Worm (Caenorhabditis elegans): ENCODE results near the gene F46C5.4.

Gene F46C5.4

ce11 chrII:8792640-8793039 is 43.2 kb upstream of the F46C5.4 start, which contains the start of gene idpa-2:
Gene idpa-2, minus strand, starts transcription at chrII:8792740.
- TF ChIP-seq hlh-8 (tag; optimal IDR thresholded peaks at IDR 0.05): no peak
- no peak for TF ChIP-seq sdc-2 (tag; optimal IDR thresholded peaks at IDR 0.05)
- no peak for TF ChIP-seq sox-4 (tag; optimal IDR thresholded peaks at IDR 0.05)
- TF ChIP-seq tbx-2 (tag; optimal IDR thresholded peaks at IDR 0.05): no peak
- no peak for TF ChIP-seq ceh-9 (tag; optimal IDR thresholded peaks at IDR 0.05)
- no peak for TF ChIP-seq pag-3 (tag; optimal IDR thresholded peaks at IDR 0.05; ENCODE audit: borderline replicate concordance)
- no peak for TF ChIP-seq ceh-22 (tag; optimal IDR thresholded peaks at IDR 0.05)
- TF ChIP-seq ceh-48 (tag; optimal IDR thresholded peaks at IDR 0.05): no peak
- no peak for TF ChIP-seq che-1 (tag; optimal IDR thresholded peaks at IDR 0.05)
- no peak for TF ChIP-seq ama-1 (optimal IDR thresholded peaks at IDR 0.05)
- no peak for TF ChIP-seq madf-2 (tag; optimal IDR thresholded peaks at IDR 0.05)
- TF ChIP-seq npax-4 (tag; optimal IDR thresholded peaks at IDR 0.05): no peak
- TF ChIP-seq sox-2 (GFP tag; IDR thresholded peaks at IDR 0.05): no peak
- TF ChIP-seq rnt-1 (tag; optimal IDR thresholded peaks at IDR 0.05): no peak
- no peak for TF ChIP-seq ceh-30 (tag; optimal IDR thresholded peaks at IDR 0.05)
- no peak for TF ChIP-seq Y22D7AL.16 (tag; optimal IDR thresholded peaks at IDR 0.05)
- TF ChIP-seq T23F11.4 (GFP tag; optimal IDR thresholded peaks at IDR 0.05): no peak
- no peak for TF ChIP-seq C08G9.2 (tag; optimal IDR thresholded peaks at IDR 0.05)
- no peak for TF ChIP-seq lim-6 (tag; optimal IDR thresholded peaks at IDR 0.05)
- no peak for TF ChIP-seq ceh-18 (tag; optimal IDR thresholded peaks at IDR 0.05)

DNA sequence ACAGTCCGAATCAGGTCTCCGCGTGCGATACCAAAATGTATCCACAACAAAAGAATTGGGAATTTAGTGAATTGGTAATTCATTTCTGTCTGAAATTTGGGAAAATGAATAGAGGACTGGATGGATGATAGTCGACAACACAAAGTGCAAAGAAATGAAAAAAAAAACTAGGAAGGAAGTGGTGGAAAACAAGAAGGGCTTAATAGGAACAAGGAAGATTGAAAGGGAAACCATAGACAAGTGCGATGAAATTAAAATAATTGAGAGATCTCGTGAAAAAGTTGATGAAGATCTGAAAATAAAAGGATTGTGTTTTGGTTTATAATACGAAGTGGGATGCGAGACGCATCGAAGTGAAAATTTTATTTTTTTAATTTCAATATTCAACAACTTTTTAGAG is 41.8 kb upstream of the F46C5.4 start, which contains the start of gene F07H5.7:
F07H5.7 (minus strand) TSS at position 101 of the 400 bp plus-strand sequence.
- no peak for TF ChIP-seq ets-4 (tag; optimal IDR thresholded peaks at IDR 0.05)
- no peak for TF ChIP-seq K02D7.2 (tag; optimal IDR thresholded peaks at IDR 0.05)
- TF ChIP-seq unc-86 (tag; optimal IDR thresholded peaks at IDR 0.05): no peak
- no peak for TF ChIP-seq ceh-14 (tag; optimal IDR thresholded peaks at IDR 0.05)
- no peak for TF ChIP-seq ceh-31 (tag; optimal IDR thresholded peaks at IDR 0.05)

DNA sequence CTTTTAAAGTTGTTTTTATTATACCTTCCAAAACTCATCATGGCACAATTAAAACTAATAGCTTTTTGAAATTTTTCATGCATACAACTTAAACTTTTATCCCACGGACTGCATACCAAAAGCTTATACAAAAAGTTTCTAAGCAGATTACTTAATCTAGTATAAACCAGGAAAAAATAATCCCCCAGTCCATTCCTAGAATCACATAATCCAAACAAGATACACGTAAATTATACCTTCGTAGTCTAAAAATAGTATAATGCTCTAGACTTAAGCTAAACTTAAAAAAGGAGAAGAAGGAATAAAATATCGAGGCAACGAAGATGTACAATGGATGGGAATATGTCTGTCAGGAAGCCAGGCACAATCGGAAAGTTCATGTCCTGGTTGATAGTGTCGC is 40.7 kb upstream of the F46C5.4 start:
- TF ChIP-seq K02D7.2 (tag; optimal IDR thresholded peaks at IDR 0.05) (no peak), dmd-4 (tag; optimal IDR thresholded peaks at IDR 0.05; ENCODE audit: borderline replicate concordance) (no peak), syd-9 (tag; optimal IDR thresholded peaks at IDR 0.05) (no peak), ceh-9 (tag; optimal IDR thresholded peaks at IDR 0.05) (no peak), ama-1 (optimal IDR thresholded peaks at IDR 0.05) (no peak), ceh-34 (tag; optimal IDR thresholded peaks at IDR 0.05) (no peak), zip-5 (tag; optimal IDR thresholded peaks at IDR 0.05) (no peak), unc-42 (tag; optimal IDR thresholded peaks at IDR 0.05) (no peak), dve-1 (tag; optimal IDR thresholded peaks at IDR 0.05) (no peak), pat-9 (tag; optimal IDR thresholded peaks at IDR 0.05) (no peak), gmeb-2 (tag; optimal IDR thresholded peaks at IDR 0.05) (no peak)

ce11 chrII:8796391-8796790 is 39.5 kb upstream of the F46C5.4 start:
- TF ChIP-seq fkh-10 (GFP tag; optimal IDR thresholded peaks at IDR 0.05) (peak; percentile 9), pha-4 (tag; optimal IDR thresholded peaks at IDR 0.05) (no peak), hlh-6 (tag; optimal IDR thresholded peaks at IDR 0.05) (no peak), ttx-3 (tag; optimal IDR thresholded peaks at IDR 0.05) (no peak), Y22D7AL.16 (tag; optimal IDR thresholded peaks at IDR 0.05) (no peak), tbx-2 (tag; optimal IDR thresholded peaks at IDR 0.05) (peak; percentile 44), ceh-31 (tag; optimal IDR thresholded peaks at IDR 0.05) (peak; percentile 23), fax-1 (tag; optimal IDR thresholded peaks at IDR 0.05) (no peak), pag-3 (tag; optimal IDR thresholded peaks at IDR 0.05; ENCODE audit: borderline replicate concordance) (no peak), odd-2 (tag; optimal IDR thresholded peaks at IDR 0.05) (no peak), gmeb-2 (tag; optimal IDR thresholded peaks at IDR 0.05) (no peak), npax-4 (tag; optimal IDR thresholded peaks at IDR 0.05) (no peak), madf-2 (tag; optimal IDR thresholded peaks at IDR 0.05) (no peak), ahr-1 (tag; optimal IDR thresholded peaks at IDR 0.05) (no peak), pha-2 (tag; optimal IDR thresholded peaks at IDR 0.05) (no peak), pros-1 (tag; optimal IDR thresholded peaks at IDR 0.05) (no peak), mec-3 (tag; optimal IDR thresholded peaks at IDR 0.05; ENCODE audit: borderline replicate concordance) (no peak), che-1 (tag; optimal IDR thresholded peaks at IDR 0.05) (no peak), ceh-19 (GFP tag; optimal IDR thresholded peaks at IDR 0.05) (no peak), zip-5 (tag; optimal IDR thresholded peaks at IDR 0.05) (no peak), nhr-11 (tag; optimal IDR thresholded peaks at IDR 0.05) (no peak), hlh-8 (tag; optimal IDR thresholded peaks at IDR 0.05) (no peak), elt-2 (tag; optimal IDR thresholded peaks at IDR 0.05) (no peak), C08G9.2 (tag; optimal IDR thresholded peaks at IDR 0.05) (no peak), unc-42 (tag; optimal IDR thresholded peaks at IDR 0.05) (peak; percentile 77), ceh-34 (tag; optimal IDR thresholded peaks at IDR 0.05) (peak; percentile 38), sdc-2 (tag; optimal IDR thresholded peaks at IDR 0.05) (no peak), ref-2 (tag; optimal IDR thresholded peaks at IDR 0.05) (no peak), ztf-16 (tag; optimal IDR thresholded peaks at IDR 0.05) (no peak)

Data from whole organism, late embryonic.